Fruit fly (Drosophila melanogaster): ENCODE measurements around the gene Smyd3.

Smyd3 gene

DNA sequence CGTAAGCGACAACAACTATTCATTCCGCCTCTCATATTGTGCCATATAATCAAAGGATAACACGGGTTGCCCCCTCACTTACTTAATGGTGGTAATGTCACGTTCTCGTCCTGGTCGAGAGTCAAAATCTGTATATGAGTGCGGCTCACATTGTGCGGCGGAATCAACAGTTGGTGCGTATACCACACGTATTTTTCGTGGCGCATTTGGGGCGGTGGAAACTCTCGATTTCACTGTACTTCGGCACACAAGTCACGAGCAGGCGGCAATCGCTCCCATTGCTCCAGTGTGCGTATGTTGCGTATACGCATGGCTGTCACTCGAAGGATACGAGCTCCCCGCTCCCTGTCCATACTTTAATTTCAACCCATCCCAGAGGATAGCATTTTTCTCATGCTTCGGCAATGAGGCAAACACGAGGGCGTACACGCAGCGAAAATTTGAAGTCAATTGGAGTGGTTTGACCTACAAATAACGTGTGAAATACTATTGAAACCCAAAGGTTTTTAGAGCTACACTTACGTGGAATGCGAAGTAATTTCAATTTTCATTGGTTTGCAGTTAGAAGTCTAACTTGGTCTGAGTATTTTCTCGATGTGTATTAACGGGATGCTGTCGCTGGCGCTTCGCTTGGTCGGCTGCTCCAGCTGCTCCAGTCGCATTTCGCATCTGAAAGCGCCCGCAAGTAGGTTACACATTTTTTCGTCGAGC lies 26.7 kb downstream of the Smyd3 start (continued):
- no peak for TF ChIP-seq CG1832 (GFP tag; optimal IDR thresholded peaks at IDR 0.05)
- peak; percentile 88 for TF ChIP-seq ind (GFP tag; optimal IDR thresholded peaks at IDR 0.05)
- TF ChIP-seq CG12104 (GFP tag; optimal IDR thresholded peaks at IDR 0.05): peak; percentile 15
- peak; percentile 84 for TF ChIP-seq Antp (GFP tag; optimal IDR thresholded peaks at IDR 0.05)
- TF ChIP-seq bigmax (GFP tag; optimal IDR thresholded peaks at IDR 0.05): no peak
- TF ChIP-seq jigr1 (GFP tag; IDR thresholded peaks at IDR 0.05): no peak
- peak; percentile 75; the same call in 2 of the 3 replicates for TF ChIP-seq CG34422 (GFP tag; IDR thresholded peaks at IDR 0.05)
- no peak for TF ChIP-seq CG13287 (GFP tag; IDR thresholded peaks at IDR 0.05; ENCODE audit: partially characterized antibody)
- no peak for TF ChIP-seq hth (optimal IDR thresholded peaks at IDR 0.05)
- no peak for TF ChIP-seq Trl (optimal IDR thresholded peaks at IDR 0.05)
- TF ChIP-seq Trl (GFP tag; optimal IDR thresholded peaks at IDR 0.05): peak; percentile 73
- TF ChIP-seq Doc2 (GFP tag; IDR thresholded peaks at IDR 0.05): peak; percentile 43; the same call in 1 of the 2 replicates
- peak; percentile 67 for TF ChIP-seq CG14050 (GFP tag; IDR thresholded peaks at IDR 0.05)
- TF ChIP-seq CG34224 (GFP tag; IDR thresholded peaks at IDR 0.05; ENCODE audit: partially characterized antibody): no peak
- peak; percentile 46 for TF ChIP-seq Mad (GFP tag; optimal IDR thresholded peaks at IDR 0.05)
- TF ChIP-seq CG2129 (GFP tag; IDR thresholded peaks at IDR 0.05; ENCODE audit: partially characterized antibody): no peak
- TF ChIP-seq CG15601 (tag; optimal IDR thresholded peaks at IDR 0.05): no peak
- TF ChIP-seq gcm2 (GFP tag; optimal IDR thresholded peaks at IDR 0.05): peak; percentile 52
- peak; percentile 8 for TF ChIP-seq CG7928 (GFP tag; optimal IDR thresholded peaks at IDR 0.05)
- peak; percentile 30 for TF ChIP-seq CG16815 (GFP tag; optimal IDR thresholded peaks at IDR 0.05)
- TF ChIP-seq GATAe (GFP tag; conservative IDR thresholded peaks at IDR 0.05): peak; percentile 42; the same call in 1 of the 2 replicates
- no peak for TF ChIP-seq Vsx1 (GFP tag; optimal IDR thresholded peaks at IDR 0.05)
- no peak for TF ChIP-seq chm (GFP tag; IDR thresholded peaks at IDR 0.05)
- TF ChIP-seq ro (GFP tag; IDR thresholded peaks at IDR 0.05): no peak
- no peak for TF ChIP-seq CG14860 (GFP tag; IDR thresholded peaks at IDR 0.05; ENCODE audit: partially characterized antibody)
- peak; percentile 33 for TF ChIP-seq abd-A (tag; optimal IDR thresholded peaks at IDR 0.05)
- peak; percentile 3 for TF ChIP-seq CG5180 (GFP tag; optimal IDR thresholded peaks at IDR 0.05)
- TF ChIP-seq twi (tag; optimal IDR thresholded peaks at IDR 0.05): no peak
- no peak for TF ChIP-seq Doc3 (GFP tag; IDR thresholded peaks at IDR 0.05; ENCODE audit: partially characterized antibody)
- TF ChIP-seq dysf (GFP tag; IDR thresholded peaks at IDR 0.05): peak; percentile 88
- TF ChIP-seq CG16779 (GFP tag; IDR thresholded peaks at IDR 0.05): 0 out of 2 replicates have a peak, but pooled peaks have one; percentile 26
- TF ChIP-seq Nf-YB (GFP tag; optimal IDR thresholded peaks at IDR 0.05): peak; percentile 39
- peak; percentile 45 for TF ChIP-seq CG14965 (GFP tag; optimal IDR thresholded peaks at IDR 0.05; ENCODE audit: borderline replicate concordance)
- TF ChIP-seq sima (GFP tag; optimal IDR thresholded peaks at IDR 0.05): no peak
- TF ChIP-seq lbe (GFP tag; optimal IDR thresholded peaks at IDR 0.05): no peak
- TF ChIP-seq Xrp1 (GFP tag; IDR thresholded peaks at IDR 0.05): peak; percentile 71
- peak; percentile 77 for TF ChIP-seq CG11504 (tag; optimal IDR thresholded peaks at IDR 0.05)
- peak; percentile 66 for TF ChIP-seq CG5953 (GFP tag; IDR thresholded peaks at IDR 0.05)
- no peak for TF ChIP-seq CG3065 (GFP tag; optimal IDR thresholded peaks at IDR 0.05)
- peak; percentile 81; the same call in 2 of the 3 replicates for TF ChIP-seq CG11695 (GFP tag; IDR thresholded peaks at IDR 0.05)
- peak; percentile 51 for TF ChIP-seq Ravus (GFP tag; IDR thresholded peaks at IDR 0.05)
- TF ChIP-seq ERR (GFP tag; optimal IDR thresholded peaks at IDR 0.05): peak; percentile 60
- peak; percentile 73 for TF ChIP-seq grau (tag; optimal IDR thresholded peaks at IDR 0.05)
- peak; percentile 26 for TF ChIP-seq Jarid2 (GFP tag; optimal IDR thresholded peaks at IDR 0.05)
- TF ChIP-seq crc (GFP tag; optimal IDR thresholded peaks at IDR 0.05): peak; percentile 66
- TF ChIP-seq B-H1 (GFP tag; IDR thresholded peaks at IDR 0.05): peak; percentile 59; the same call in 2 of the 3 replicates
- TF ChIP-seq da (GFP tag; optimal IDR thresholded peaks at IDR 0.05): no peak
- TF ChIP-seq Bdp1 (GFP tag; optimal IDR thresholded peaks at IDR 0.05): peak; percentile 67
- peak; percentile 60 for TF ChIP-seq CG13894 (tag; optimal IDR thresholded peaks at IDR 0.05)
- peak; percentile 82 for TF ChIP-seq lmd (GFP tag; IDR thresholded peaks at IDR 0.05)
